Worm (Caenorhabditis elegans): ENCODE measurements around the gene B0336.7.

The B0336.7 gene

DNA sequence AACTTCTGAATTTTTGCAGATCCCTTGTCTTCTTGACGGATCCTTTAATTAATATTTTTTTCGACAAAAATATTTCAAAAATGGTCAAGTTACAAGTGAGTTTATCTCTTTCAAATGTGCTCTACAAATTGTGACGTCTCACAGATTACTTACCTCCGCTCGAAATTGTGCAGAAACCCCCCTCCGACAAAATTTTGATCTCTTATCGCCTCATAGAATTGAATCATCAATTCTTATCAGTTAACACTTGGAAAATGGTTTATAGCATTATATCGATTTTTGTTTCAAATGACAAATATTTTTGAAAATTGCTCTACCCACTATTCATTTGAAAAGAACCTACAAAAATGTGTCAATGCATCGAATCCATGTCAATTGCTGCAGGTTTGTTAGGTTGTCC is 37.7 kb upstream of the B0336.7 start, which contains the start of gene B0244.10:
TSS of gene B0244.10 (plus strand) at position 254 of the 400 bp plus-strand sequence.
- TF ChIP-seq dve-1 (tag; optimal IDR thresholded peaks at IDR 0.05; ENCODE audit: insufficient read depth) (peak; percentile 63), nhr-25 (tag; optimal IDR thresholded peaks at IDR 0.05; ENCODE audit: borderline replicate concordance, insufficient read depth) (no peak), nhr-41 (GFP tag; IDR thresholded peaks at IDR 0.05) (no peak), nhr-28 (tag; optimal IDR thresholded peaks at IDR 0.05) (peak; percentile 71), dmd-6 (GFP tag; IDR thresholded peaks at IDR 0.05) (peak; percentile 84), pqm-1 (tag; optimal IDR thresholded peaks at IDR 0.05) (peak; percentile 84), lim-7 (GFP tag; IDR thresholded peaks at IDR 0.05) (no peak), daf-16 (GFP tag; optimal IDR thresholded peaks at IDR 0.05) (no peak), daf-16 (tag; optimal IDR thresholded peaks at IDR 0.05) (peak; percentile 27), hlh-11 (tag; optimal IDR thresholded peaks at IDR 0.05) (peak; percentile 38), php-3 (GFP tag; IDR thresholded peaks at IDR 0.05) (peak; percentile 49; the same call in 1 of the 2 replicates), spr-1 (tag; optimal IDR thresholded peaks at IDR 0.05) (no peak)

DNA sequence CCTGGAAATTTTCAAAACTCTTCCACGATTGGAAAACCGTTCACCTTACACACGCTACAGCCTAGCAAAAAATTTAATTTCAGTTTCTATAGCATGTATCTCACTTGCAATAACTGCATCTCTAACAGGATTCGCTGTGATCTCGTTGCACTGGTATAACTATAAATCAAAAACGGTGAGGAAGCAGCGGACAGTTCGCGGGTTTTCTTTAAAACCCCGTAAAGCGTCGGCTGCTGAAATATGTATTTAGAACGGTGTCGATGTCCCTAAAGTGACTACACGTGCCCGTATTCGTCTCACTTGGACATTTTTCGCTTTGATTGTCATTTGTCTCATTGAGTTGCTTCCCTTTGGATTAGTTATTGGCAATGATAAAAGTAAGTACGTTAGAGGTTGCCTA is 37.2 kb upstream of the B0336.7 start:
- TF ChIP-seq Y48G9A.11 (GFP tag; IDR thresholded peaks at IDR 0.05) (no peak), daf-8 (GFP tag; IDR thresholded peaks at IDR 0.05) (no peak), nhr-77 (tag; optimal IDR thresholded peaks at IDR 0.05) (no peak), cey-2 (tag; optimal IDR thresholded peaks at IDR 0.05; ENCODE audit: borderline replicate concordance, insufficient read depth) (no peak), aha-1 (tag) (peak; percentile 73)

- TF ChIP-seq nhr-42 (GFP tag; IDR thresholded peaks at IDR 0.05) (no peak), nhr-28 (tag; optimal IDR thresholded peaks at IDR 0.05) (peak; percentile 37)
These were observed 35.8 kb upstream of the B0336.7 start, which contains the start of gene B0244.17 for ce11 chrIII:5732925-5733324. TSS of gene B0244.17 (plus strand) at chrIII:5733225.

DNA sequence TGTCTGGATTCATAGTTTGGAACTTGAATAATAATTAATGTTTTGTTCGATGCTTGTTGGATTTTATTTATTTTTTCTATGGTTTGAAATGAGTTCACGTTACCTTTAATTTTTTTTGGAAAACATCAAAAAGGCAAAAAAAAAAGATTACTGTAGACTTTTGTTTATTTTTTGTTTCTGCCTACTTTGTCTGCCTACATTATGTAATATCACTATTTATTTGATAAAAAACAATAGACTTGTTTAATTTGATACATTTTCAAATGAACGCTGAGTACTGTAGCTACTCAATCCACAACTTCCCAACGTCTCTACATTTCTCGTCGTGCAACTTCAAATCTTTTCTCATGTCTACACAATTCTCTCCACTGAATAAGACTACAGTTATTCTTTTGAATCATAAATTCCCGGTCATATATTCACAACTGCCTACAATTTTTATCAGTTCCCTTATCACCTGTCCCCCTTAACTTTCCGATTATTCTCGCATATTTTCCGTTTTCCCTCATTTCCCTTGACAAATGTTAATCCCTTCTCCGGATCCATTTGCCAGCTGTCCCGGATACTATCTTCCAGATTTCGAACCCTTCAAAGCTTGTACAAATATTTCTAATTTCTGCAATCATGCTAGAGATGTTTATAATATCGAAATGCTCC is 33.9 kb upstream of the B0336.7 start, which contains the start of the genes B0244.9 and B0244.7:
TSS of gene B0244.9 (minus strand) at position 51 of the 657 bp plus-strand sequence.
TSS of gene B0244.7 (plus strand) at position 522 of the 657 bp plus-strand sequence.
- TF ChIP-seq snpc-1.2 (GFP tag; IDR thresholded peaks at IDR 0.05) (no peak), nhr-28 (tag; optimal IDR thresholded peaks at IDR 0.05) (peak; percentile 62), pqm-1 (tag; optimal IDR thresholded peaks at IDR 0.05) (peak; percentile 56), zag-1 (tag; optimal IDR thresholded peaks at IDR 0.05) (no peak), lin-39 (tag; optimal IDR thresholded peaks at IDR 0.05) (no peak)

DNA sequence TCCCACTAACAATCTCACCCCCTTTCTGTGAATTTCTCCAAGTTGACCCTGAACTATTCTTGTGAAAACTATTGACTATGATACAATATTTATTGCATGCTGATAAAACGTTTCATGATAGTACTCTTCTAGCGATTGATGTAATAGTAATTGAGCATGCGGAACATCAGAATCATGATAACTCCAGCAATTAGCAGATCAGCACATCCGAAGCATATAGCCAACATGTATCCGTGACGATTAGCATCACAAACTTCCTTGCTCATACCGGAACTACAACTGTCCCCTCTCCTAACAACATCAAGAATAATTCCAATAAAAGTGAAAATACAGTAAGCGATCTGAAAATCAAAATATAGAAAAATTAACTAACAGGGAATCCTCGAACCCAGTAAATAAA is 32.9 kb upstream of the B0336.7 start:
- TF ChIP-seq snpc-4 (tag; optimal IDR thresholded peaks at IDR 0.05) (no peak), unc-62 (GFP tag; optimal IDR thresholded peaks at IDR 0.05 in 1 of 2) (peak in 1 of 2 experiments; percentile 28), unc-62 (tag; optimal IDR thresholded peaks at IDR 0.05) (no peak), F49E8.2 (tag; optimal IDR thresholded peaks at IDR 0.05; ENCODE audit: borderline replicate concordance) (no peak), lir-3 (tag; optimal IDR thresholded peaks at IDR 0.05) (no peak), aha-1 (tag) (peak; percentile 28), ceh-62 (tag; optimal IDR thresholded peaks at IDR 0.05) (no peak), egl-27 (tag; optimal IDR thresholded peaks at IDR 0.05) (no peak)

ce11 chrIII:5729367-5729766 is 32.2 kb upstream of the B0336.7 start:
- TF ChIP-seq ztf-11 (tag; optimal IDR thresholded peaks at IDR 0.05) (no peak), madf-5 (GFP tag; IDR thresholded peaks at IDR 0.05) (no peak), unc-62 (GFP tag; optimal IDR thresholded peaks at IDR 0.05 in 1 of 2) (no peak), unc-62 (tag; optimal IDR thresholded peaks at IDR 0.05) (no peak), dve-1 (tag; optimal IDR thresholded peaks at IDR 0.05; ENCODE audit: insufficient read depth) (no peak), aha-1 (tag) (peak; percentile 93)

Measured in whole organism, L4 larva.